Worm (Caenorhabditis elegans): ENCODE results near the gene rab-30.

ce11 chrIII:10569246-10569645 is 8.8 kb downstream of the rab-30 start:
- TF ChIP-seq aptf-2 (GFP tag; conservative IDR thresholded peaks at IDR 0.05) (no peak), hsf-1 (GFP tag; IDR thresholded peaks at IDR 0.05) (no peak), mel-28 (tag; optimal IDR thresholded peaks at IDR 0.05; ENCODE audit: borderline replicate concordance) (no peak), hmg-1.2 (GFP tag; IDR thresholded peaks at IDR 0.05) (no peak), Y53F4B.3 (GFP tag; IDR thresholded peaks at IDR 0.05) (no peak), die-1 (tag; optimal IDR thresholded peaks at IDR 0.05) (no peak), Y79H2A.3 (GFP tag; conservative IDR thresholded peaks at IDR 0.05) (no peak), lag-1 (GFP tag; IDR thresholded peaks at IDR 0.05) (no peak), K11D2.4 (GFP tag; IDR thresholded peaks at IDR 0.05) (no peak), cebp-2 (GFP tag; IDR thresholded peaks at IDR 0.05) (no peak), snpc-4 (GFP tag; optimal IDR thresholded peaks at IDR 0.05) (no peak), snpc-4 (tag; optimal IDR thresholded peaks at IDR 0.05) (no peak), unc-62 (GFP tag; optimal IDR thresholded peaks at IDR 0.05) (no peak), unc-130 (GFP tag; optimal IDR thresholded peaks at IDR 0.05) (no peak)

Data from whole organism, young adult.